Worm (Caenorhabditis elegans) whole organism, L4 larva: Measurements from ENCODE around the gene lsm-1.

ENCODE experiments used
- Y48G9A.11 ChIP-seq: fragments of 200-800 bp; sonication (Bioruptor generic); IDR thresholded peaks from 2 replicates; pipeline ENCODE4 v1.3.6; 2022; ENCODE audit warnings: missing genetic modification reagents, missing genetic modification characterization, missing compliant biosample characterization
- dpl-1 ChIP-seq: fragments of 150-350 bp; optimal IDR thresholded peaks from 2 replicates; lab custom pipeline; 2014; ENCODE audit warnings: missing biosample characterization, missing genetic modification reagents, missing genetic modification characterization
- egl-27 ChIP-seq: sonication (generic microtip); optimal IDR thresholded peaks from 3 replicates; lab custom pipeline; 2017; ENCODE audit warnings: missing biosample characterization, missing genetic modification reagents, missing genetic modification characterization
- lin-15B ChIP-seq: fragments of 150-350 bp; sonication (generic microtip); optimal IDR thresholded peaks from 3 replicates; lab custom pipeline; 2014; ENCODE audit warnings: missing biosample characterization, missing genetic modification characterization
- nhr-25 ChIP-seq: sonication (generic microtip); optimal IDR thresholded peaks from 2 replicates; lab custom pipeline; 2017; ENCODE audit warnings: missing genetic modification characterization, mild to moderate bottlenecking, missing compliant biosample characterization, antibody characterized with exemption, moderate library complexity, borderline replicate concordance; ENCODE audit not compliant: insufficient read depth
- snpc-4 ChIP-seq: fragments of 150-350 bp; optimal IDR thresholded peaks from 2 replicates; lab custom pipeline; 2014; ENCODE audit warnings: missing biosample characterization, missing genetic modification characterization
- unc-62 ChIP-seq, 3 experiments: fragments of 150-350 bp in 1 of 3; sonication (generic microtip); optimal IDR thresholded peaks in 2 of 3; peaks in 1 of 3; 1 replicate in 1 of 3; 2 replicates in 2 of 3; lab custom pipeline; 2014 to 2017; ENCODE audit warnings: missing biosample characterization in 3 of 3, missing genetic modification characterization in 3 of 3, missing genetic modification reagents in 3 of 3, missing genotype in 1 of 3

DNA sequence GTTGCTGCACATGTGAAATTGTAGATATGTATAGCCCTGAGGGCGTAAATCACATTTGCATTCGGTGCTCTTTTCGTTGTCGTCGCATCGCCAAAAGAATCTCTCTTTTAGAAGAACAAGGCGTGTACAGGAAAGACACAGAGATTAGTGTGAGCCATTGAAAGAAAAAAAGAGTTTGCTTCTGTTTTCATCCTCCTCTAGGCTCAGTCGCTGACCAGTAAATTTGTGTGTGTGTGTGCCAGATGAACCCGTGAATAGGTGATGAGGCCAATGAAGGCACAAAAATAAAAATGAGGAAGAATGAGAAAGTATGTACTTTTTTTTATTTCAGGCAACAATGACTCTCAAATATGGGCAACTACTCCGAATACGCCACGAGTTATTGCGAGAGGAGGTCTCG is 14.3 kb upstream of the lsm-1 start, which contains the start of gene mat-2:
- no peak for TF ChIP-seq egl-27 (tag; lab: Kevin White, UChicago)
- no peak for TF ChIP-seq snpc-4 (tag; lab: Kevin White, UChicago)
- no peak for TF ChIP-seq unc-62 (GFP tag; optimal IDR thresholded peaks at IDR 0.05 in 1 of 2; lab: Kevin White, UChicago)
- TF ChIP-seq unc-62 (tag; optimal IDR thresholded peaks at IDR 0.05; lab: Kevin White, UChicago) = no peak
- TF ChIP-seq dpl-1 = no peak
- no peak for TF ChIP-seq nhr-25 (tag; lab: Kevin White, UChicago)
- no peak for TF ChIP-seq Y48G9A.11 (GFP tag; lab: Robert Waterston, UW)
- TF ChIP-seq lin-15B (tag; lab: Kevin White, UChicago) = no peak
